Worm (Caenorhabditis elegans): ENCODE measurements around the gene snf-3.

- no peak for TF ChIP-seq nhr-43 (tag; optimal IDR thresholded peaks at IDR 0.05; ENCODE audit: poor library complexity, severe bottlenecking)
- no peak for TF ChIP-seq R02D3.7 (tag; optimal IDR thresholded peaks at IDR 0.05)
- no peak for TF ChIP-seq ceh-82 (tag; optimal IDR thresholded peaks at IDR 0.05)
- no peak for TF ChIP-seq ceh-28 (tag; optimal IDR thresholded peaks at IDR 0.05)
- TF ChIP-seq tbx-2 (tag; optimal IDR thresholded peaks at IDR 0.05), result no peak
- no peak for TF ChIP-seq skn-1 (tag; optimal IDR thresholded peaks at IDR 0.05)
Observed at ce11 chrII:1082859-1083258, 8.9 kb upstream of the snf-3 start, which contains the start of gene K02E7.1.
